Fruit fly (Drosophila melanogaster): ENCODE data around the gene CG1421.

The CG1421 gene

dm6 chr2L:21873696-21874095 is 29.1 kb upstream of the CG1421 start:
- TF ChIP-seq CG11902 (GFP tag; optimal IDR thresholded peaks at IDR 0.05), result no peak
- no peak for TF ChIP-seq CG6792 (GFP tag; optimal IDR thresholded peaks at IDR 0.05)
- no peak for TF ChIP-seq Hr38 (GFP tag; optimal IDR thresholded peaks at IDR 0.05)
- TF ChIP-seq acj6 (GFP tag; optimal IDR thresholded peaks at IDR 0.05), result no peak
- no peak for TF ChIP-seq achi (GFP tag; optimal IDR thresholded peaks at IDR 0.05)
- TF ChIP-seq fd59A (GFP tag; optimal IDR thresholded peaks at IDR 0.05), result no peak
- no peak for TF ChIP-seq spab (GFP tag; optimal IDR thresholded peaks at IDR 0.05)
- no peak for TF ChIP-seq vri (GFP tag; optimal IDR thresholded peaks at IDR 0.05)
- no peak for TF ChIP-seq Ets96B (tag; optimal IDR thresholded peaks at IDR 0.05)
- TF ChIP-seq CG3919 (GFP tag; optimal IDR thresholded peaks at IDR 0.05), result no peak
- TF ChIP-seq salr (GFP tag; optimal IDR thresholded peaks at IDR 0.05), result no peak
- TF ChIP-seq CG11294 (GFP tag; IDR thresholded peaks at IDR 0.05), result no peak
- no peak for TF ChIP-seq Eip78C (GFP tag)

dm6 chr2L:21877006-21877405 is 25.8 kb upstream of the CG1421 start:
- TF ChIP-seq CG4318 (GFP tag; optimal IDR thresholded peaks at IDR 0.05), result no peak
- no peak for TF ChIP-seq CG34406 (GFP tag; optimal IDR thresholded peaks at IDR 0.05)
- TF ChIP-seq Gug (GFP tag; IDR thresholded peaks at IDR 0.05), result no peak
- no peak for TF ChIP-seq Hr4 (GFP tag; optimal IDR thresholded peaks at IDR 0.05)
- no peak for TF ChIP-seq esn (GFP tag; optimal IDR thresholded peaks at IDR 0.05)
- no peak for TF ChIP-seq topi (GFP tag; optimal IDR thresholded peaks at IDR 0.05)
- no peak for TF ChIP-seq Ets21C (GFP tag; optimal IDR thresholded peaks at IDR 0.05)
- TF ChIP-seq CG8119 (GFP tag; IDR thresholded peaks at IDR 0.05), result no peak
- TF ChIP-seq CG11902 (GFP tag; optimal IDR thresholded peaks at IDR 0.05), result no peak
- TF ChIP-seq pdm3 (GFP tag; optimal IDR thresholded peaks at IDR 0.05), result no peak
- TF ChIP-seq CG9139 (GFP tag; optimal IDR thresholded peaks at IDR 0.05), result no peak
- no peak for TF ChIP-seq CG6854 (GFP tag; optimal IDR thresholded peaks at IDR 0.05)
- no peak for TF ChIP-seq acj6 (GFP tag; optimal IDR thresholded peaks at IDR 0.05)
- no peak for TF ChIP-seq fd59A (GFP tag; optimal IDR thresholded peaks at IDR 0.05)

dm6 chr2L:21879411-21879810 is 23.4 kb upstream of the CG1421 start:
- TF ChIP-seq lz (GFP tag; optimal IDR thresholded peaks at IDR 0.05) (peak; percentile 50), net (GFP tag; optimal IDR thresholded peaks at IDR 0.05) (no peak), CG4318 (GFP tag; optimal IDR thresholded peaks at IDR 0.05) (no peak), CG11902 (GFP tag; optimal IDR thresholded peaks at IDR 0.05) (no peak), CG3032 (tag; optimal IDR thresholded peaks at IDR 0.05) (peak; percentile 48), Eip93F (GFP tag; optimal IDR thresholded peaks at IDR 0.05) (no peak), CG8632 (GFP tag; optimal IDR thresholded peaks at IDR 0.05) (no peak), CG10669 (GFP tag; optimal IDR thresholded peaks at IDR 0.05) (peak; percentile 51), CG11294 (GFP tag; IDR thresholded peaks at IDR 0.05) (no peak), CG3919 (GFP tag; optimal IDR thresholded peaks at IDR 0.05) (peak; percentile 14), salr (GFP tag; optimal IDR thresholded peaks at IDR 0.05) (peak in 1 of 2 experiments; percentile 16), CG6276 (GFP tag; optimal IDR thresholded peaks at IDR 0.05) (no peak), CG16779 (tag; optimal IDR thresholded peaks at IDR 0.05) (no peak), acj6 (GFP tag; optimal IDR thresholded peaks at IDR 0.05) (peak; percentile 13), dsx (GFP tag; optimal IDR thresholded peaks at IDR 0.05; ENCODE audit: poor library complexity, severe bottlenecking) (peak; percentile 38), fkh (GFP tag; optimal IDR thresholded peaks at IDR 0.05) (no peak), Ets21C (GFP tag; optimal IDR thresholded peaks at IDR 0.05) (peak; percentile 8), OdsH (GFP tag; optimal IDR thresholded peaks at IDR 0.05) (peak; percentile 20), Hr39 (GFP tag; optimal IDR thresholded peaks at IDR 0.05) (peak; percentile 24), Gug (GFP tag; IDR thresholded peaks at IDR 0.05) (no peak), CG6808 (GFP tag; optimal IDR thresholded peaks at IDR 0.05) (peak; percentile 32), cyc (GFP tag; optimal IDR thresholded peaks at IDR 0.05) (peak; percentile 23), ss (GFP tag; optimal IDR thresholded peaks at IDR 0.05) (peak in 1 of 2 experiments; percentile 32), CG8119 (GFP tag; IDR thresholded peaks at IDR 0.05) (no peak), CG31627 (GFP tag; optimal IDR thresholded peaks at IDR 0.05) (peak; percentile 25), fd85E (GFP tag; optimal IDR thresholded peaks at IDR 0.05) (no peak), Lpt (GFP tag; optimal IDR thresholded peaks at IDR 0.05) (no peak), vri (GFP tag; optimal IDR thresholded peaks at IDR 0.05) (peak; percentile 37), CG1621 (tag; optimal IDR thresholded peaks at IDR 0.05) (no peak), Sox102F (GFP tag; optimal IDR thresholded peaks at IDR 0.05) (peak; percentile 43), CG9139 (GFP tag; optimal IDR thresholded peaks at IDR 0.05) (no peak), pdm3 (GFP tag; optimal IDR thresholded peaks at IDR 0.05) (peak; percentile 42), Sox14 (GFP tag; optimal IDR thresholded peaks at IDR 0.05) (peak; percentile 34), CG6854 (GFP tag; optimal IDR thresholded peaks at IDR 0.05) (no peak), eg (GFP tag; IDR thresholded peaks at IDR 0.05) (no peak), CG10631 (GFP tag; optimal IDR thresholded peaks at IDR 0.05) (peak; percentile 38), Hr4 (GFP tag; optimal IDR thresholded peaks at IDR 0.05) (no peak)

All from whole organism, prepupa.